Fruit fly (Drosophila melanogaster) whole organism, adult: ENCODE results near the gene CG5989.
A peak's percentile ranks its signal among the peaks of the same experiment; 100 is the strongest.

Experiments
- CG11617 ChIP-seq: fragments of 200-800 bp; sonication (Bioruptor generic); optimal IDR thresholded peaks from 2 replicates; lab custom pipeline; 2017; ENCODE audit warnings: mild to moderate bottlenecking, missing biosample characterization, missing genetic modification reagents, missing genetic modification characterization
- CG5204 ChIP-seq: fragments of 200-800 bp; sonication (Bioruptor generic); optimal IDR thresholded peaks from 2 replicates; lab custom pipeline; 2016; ENCODE audit warnings: missing biosample characterization, missing genetic modification characterization
- CG7045 ChIP-seq: fragments of 200-800 bp; sonication (Bioruptor generic); optimal IDR thresholded peaks from 2 replicates; lab custom pipeline; 2017; ENCODE audit warnings: missing biosample characterization, mild to moderate bottlenecking, missing genetic modification characterization
- Clk ChIP-seq: fragments of 200-800 bp; sonication (Bioruptor generic); optimal IDR thresholded peaks from 2 replicates; lab custom pipeline; 2017; ENCODE audit warnings: missing biosample characterization, missing genetic modification characterization
- Hr96 ChIP-seq: fragments of 200-800 bp; sonication (Bioruptor generic); optimal IDR thresholded peaks from 2 replicates; lab custom pipeline; 2016; ENCODE audit warnings: missing biosample characterization, missing genetic modification characterization
- Mnt ChIP-seq: fragments of 200-800 bp; sonication (Bioruptor generic); optimal IDR thresholded peaks from 2 replicates; lab custom pipeline; 2016; ENCODE audit warnings: missing biosample characterization, mild to moderate bottlenecking, missing genetic modification characterization
- cic ChIP-seq: fragments of 200-800 bp; sonication (Bioruptor generic); optimal IDR thresholded peaks from 2 replicates; lab custom pipeline; 2017; ENCODE audit warnings: missing biosample characterization, mild to moderate bottlenecking, missing genetic modification characterization, moderate library complexity
- kay ChIP-seq: fragments of 200-800 bp; sonication (Bioruptor generic); peaks from one replicate; lab custom pipeline; 2016; ENCODE audit warnings: missing biosample characterization, missing genetic modification characterization, borderline replicate concordance
- ovo ChIP-seq: fragments of 200-800 bp; sonication (Bioruptor generic); optimal IDR thresholded peaks from 2 replicates; lab custom pipeline; 2016; ENCODE audit warnings: missing biosample characterization, missing genetic modification characterization
- pad ChIP-seq: fragments of 200-800 bp; sonication (Bioruptor generic); optimal IDR thresholded peaks from 3 replicates; lab custom pipeline; 2017; ENCODE audit warnings: missing biosample characterization, missing genetic modification characterization, mild to moderate bottlenecking, moderate library complexity, missing genetic modification reagents

- TF ChIP-seq ovo (GFP tag; lab: Kevin White, UChicago) (no peak), Clk (GFP tag; lab: Kevin White, UChicago) (no peak), CG7045 (GFP tag; lab: Kevin White, UChicago) (no peak), cic (GFP tag; lab: Kevin White, UChicago) (no peak), Mnt (GFP tag; lab: Kevin White, UChicago) (peak; percentile 43), CG5204 (peak; percentile 11), CG11617 (GFP tag; lab: Kevin White, UChicago) (peak; percentile 80), pad (no peak), Hr96 (GFP tag; lab: Kevin White, UChicago) (peak; percentile 37), kay (GFP tag; lab: Kevin White, UChicago) (peak; percentile 60)
These were observed 24.2 kb upstream of the CG5989 start for dm6 chr3L:8627839-8628827.
